Worm (Caenorhabditis elegans) whole organism, L2 larva: Measurements from ENCODE around the gene brc-2.

Experiments
- C34F6.9 ChIP-seq: fragments of 150-350 bp; optimal IDR thresholded peaks from 2 replicates; lab custom pipeline; 2014; ENCODE audit warnings: missing biosample characterization, missing genetic modification characterization
- F13H6.1 ChIP-seq: sonication (generic microtip); optimal IDR thresholded peaks from 2 replicates; lab custom pipeline; 2016; ENCODE audit warnings: missing genetic modification characterization, missing compliant biosample characterization
- R02D3.7 ChIP-seq: fragments of 150-350 bp; optimal IDR thresholded peaks from 2 replicates; lab custom pipeline; 2014; ENCODE audit warnings: missing biosample characterization, missing genetic modification characterization
- Y55F3AM.14 ChIP-seq: fragments of 200-800 bp; sonication (Bioruptor generic); optimal IDR thresholded peaks from 2 replicates; lab custom pipeline; 2018; ENCODE audit warnings: mild to moderate bottlenecking, missing genetic modification characterization, missing compliant biosample characterization
- ZK546.5 ChIP-seq: sonication (generic microtip); optimal IDR thresholded peaks from 2 replicates; lab custom pipeline; 2017; ENCODE audit warnings: missing biosample characterization, missing genetic modification characterization
- alr-1 ChIP-seq: fragments of 150-350 bp; optimal IDR thresholded peaks from 2 replicates; lab custom pipeline; 2014; ENCODE audit warnings: missing biosample characterization, missing genetic modification characterization
- aly-2 ChIP-seq: fragments of 150-350 bp; optimal IDR thresholded peaks from 2 replicates; lab custom pipeline; 2014; ENCODE audit warnings: missing biosample characterization, missing genetic modification characterization
- ama-1 ChIP-seq: fragments of 150-350 bp; optimal IDR thresholded peaks from 2 replicates; lab custom pipeline; 2018; ENCODE audit warnings: inconsistent platforms
- blmp-1 ChIP-seq: sonication (generic microtip); optimal IDR thresholded peaks from 2 replicates; lab custom pipeline; 2017; ENCODE audit warnings: missing genetic modification characterization, mild to moderate bottlenecking, missing compliant biosample characterization, antibody characterized with exemption, moderate library complexity; ENCODE audit not compliant: insufficient read depth
- ceh-16 ChIP-seq: fragments of 150-350 bp; optimal IDR thresholded peaks from 2 replicates; lab custom pipeline; 2014; ENCODE audit warnings: missing biosample characterization, missing genetic modification characterization
- ceh-82 ChIP-seq: fragments of 150-350 bp; optimal IDR thresholded peaks from 2 replicates; lab custom pipeline; 2014; ENCODE audit warnings: missing biosample characterization, missing genetic modification characterization
- crh-2 ChIP-seq: sonication (generic microtip); optimal IDR thresholded peaks from 2 replicates; lab custom pipeline; 2017; ENCODE audit warnings: missing biosample characterization, missing genetic modification characterization
- dmd-4 ChIP-seq: sonication (generic microtip); optimal IDR thresholded peaks from 2 replicates; lab custom pipeline; 2017; ENCODE audit warnings: missing biosample characterization, missing genetic modification characterization
- egl-27 ChIP-seq: sonication (generic microtip); optimal IDR thresholded peaks from 3 replicates; lab custom pipeline; 2017; ENCODE audit warnings: missing biosample characterization, missing genetic modification reagents, missing genetic modification characterization
- elt-3 ChIP-seq: sonication (generic microtip); optimal IDR thresholded peaks from 2 replicates; lab custom pipeline; 2017; ENCODE audit warnings: missing biosample characterization, missing genetic modification characterization
- gmeb-1 ChIP-seq: fragments of 150-350 bp; optimal IDR thresholded peaks from 2 replicates; lab custom pipeline; 2014; ENCODE audit warnings: missing biosample characterization, missing genetic modification characterization
- lin-11 ChIP-seq: fragments of 150-350 bp; sonication (generic microtip); optimal IDR thresholded peaks from 2 replicates; lab custom pipeline; 2014; ENCODE audit warnings: missing biosample characterization, missing genetic modification characterization, inconsistent platforms, mixed read lengths
- lin-13 ChIP-seq: fragments of 150-350 bp; optimal IDR thresholded peaks from 2 replicates; lab custom pipeline; 2014; ENCODE audit warnings: missing biosample characterization, missing genetic modification reagents, missing genetic modification characterization
- lin-39 ChIP-seq: fragments of 150-350 bp; optimal IDR thresholded peaks from 2 replicates; lab custom pipeline; 2014; ENCODE audit warnings: missing biosample characterization, missing genetic modification reagents, missing genetic modification characterization
- lsy-2 ChIP-seq, 2 experiments: fragments of 150-350 bp in 1 of 2; sonication (generic microtip) in 1 of 2; optimal IDR thresholded peaks; 2 replicates each; lab custom pipeline; 2014 to 2017; ENCODE audit warnings: missing biosample characterization in 2 of 2, missing genetic modification characterization in 2 of 2
- mab-5 ChIP-seq: fragments of 150-350 bp; optimal IDR thresholded peaks from 2 replicates; lab custom pipeline; 2014; ENCODE audit warnings: missing biosample characterization, missing genetic modification characterization
- mbf-1 ChIP-seq: sonication (generic microtip); optimal IDR thresholded peaks from 2 replicates; lab custom pipeline; 2017; ENCODE audit warnings: missing biosample characterization, missing genetic modification characterization
- mdl-1 ChIP-seq, 2 experiments: fragments of 150-350 bp in 1 of 2; sonication (generic microtip) in 1 of 2; optimal IDR thresholded peaks; 2 replicates each; lab custom pipeline; 2017; ENCODE audit warnings: missing biosample characterization in 2 of 2, missing genetic modification characterization in 2 of 2
- nhr-10 ChIP-seq: sonication (generic microtip); optimal IDR thresholded peaks from 2 replicates; lab custom pipeline; 2017; ENCODE audit warnings: missing biosample characterization, missing genetic modification characterization
- nhr-11 ChIP-seq: fragments of 150-350 bp; optimal IDR thresholded peaks from 2 replicates; lab custom pipeline; 2014; ENCODE audit warnings: missing biosample characterization, missing genetic modification characterization
- nhr-12 ChIP-seq: fragments of 150-350 bp; optimal IDR thresholded peaks from 2 replicates; lab custom pipeline; 2014; ENCODE audit warnings: missing biosample characterization, missing genetic modification characterization
- nhr-129 ChIP-seq: fragments of 150-350 bp; optimal IDR thresholded peaks from 2 replicates; lab custom pipeline; 2014; ENCODE audit warnings: missing biosample characterization, missing genetic modification characterization
- nhr-21 ChIP-seq: fragments of 150-350 bp; optimal IDR thresholded peaks from 2 replicates; lab custom pipeline; 2014; ENCODE audit warnings: missing biosample characterization, missing genetic modification characterization
- nhr-23 ChIP-seq: fragments of 150-350 bp; optimal IDR thresholded peaks from 2 replicates; lab custom pipeline; 2014; ENCODE audit warnings: missing biosample characterization, missing genetic modification reagents, missing genetic modification characterization
- nhr-25 ChIP-seq: fragments of 150-350 bp; sonication (generic microtip); optimal IDR thresholded peaks from 3 replicates; lab custom pipeline; 2014; ENCODE audit warnings: missing biosample characterization, missing genetic modification characterization
- nhr-6 ChIP-seq: fragments of 150-350 bp; optimal IDR thresholded peaks from 2 replicates; lab custom pipeline; 2014; ENCODE audit warnings: missing biosample characterization, missing genetic modification characterization
- peb-1 ChIP-seq: fragments of 150-350 bp; optimal IDR thresholded peaks from 2 replicates; lab custom pipeline; 2014; ENCODE audit warnings: missing biosample characterization, missing genetic modification characterization
- sem-4 ChIP-seq: fragments of 150-350 bp; optimal IDR thresholded peaks from 2 replicates; lab custom pipeline; 2014; ENCODE audit warnings: missing biosample characterization, missing genetic modification reagents, missing genetic modification characterization
- skn-1 ChIP-seq: sonication (generic microtip); optimal IDR thresholded peaks from 2 replicates; lab custom pipeline; 2017; ENCODE audit warnings: missing biosample characterization, missing genetic modification characterization
- sma-3 ChIP-seq: sonication (generic microtip); optimal IDR thresholded peaks from 2 replicates; lab custom pipeline; 2016; ENCODE audit warnings: missing genetic modification reagents, missing genetic modification characterization, missing compliant biosample characterization
- sma-9 ChIP-seq, 2 experiments: fragments of 150-350 bp in 1 of 2; sonication (generic microtip) in 1 of 2; optimal IDR thresholded peaks; 2 replicates each; lab custom pipeline; 2014 to 2016; ENCODE audit warnings: missing genetic modification characterization in 2 of 2, mild to moderate bottlenecking in 1 of 2, missing biosample characterization in 1 of 2, missing compliant biosample characterization in 1 of 2, missing genetic modification reagents in 1 of 2, moderate library complexity in 1 of 2
- snpc-4 ChIP-seq: fragments of 150-350 bp; optimal IDR thresholded peaks from 2 replicates; lab custom pipeline; 2014; ENCODE audit warnings: missing biosample characterization, missing genetic modification characterization
- unc-39 ChIP-seq: fragments of 150-350 bp; optimal IDR thresholded peaks from 2 replicates; lab custom pipeline; 2014; ENCODE audit warnings: missing biosample characterization, missing genetic modification characterization
- unc-55 ChIP-seq: fragments of 150-350 bp; sonication (generic microtip); optimal IDR thresholded peaks from 3 replicates; lab custom pipeline; 2014; ENCODE audit warnings: missing biosample characterization, missing genetic modification reagents, missing genetic modification characterization
- unc-62 ChIP-seq: fragments of 150-350 bp; optimal IDR thresholded peaks from 2 replicates; lab custom pipeline; 2014; ENCODE audit warnings: missing biosample characterization, missing genetic modification reagents, missing genetic modification characterization
- zag-1 ChIP-seq: fragments of 150-350 bp; optimal IDR thresholded peaks from 2 replicates; lab custom pipeline; 2014; ENCODE audit warnings: missing biosample characterization, missing genetic modification characterization
- ztf-4 ChIP-seq: fragments of 150-350 bp; optimal IDR thresholded peaks from 2 replicates; lab custom pipeline; 2014; ENCODE audit warnings: missing biosample characterization, missing genetic modification characterization

brc-2 gene

DNA sequence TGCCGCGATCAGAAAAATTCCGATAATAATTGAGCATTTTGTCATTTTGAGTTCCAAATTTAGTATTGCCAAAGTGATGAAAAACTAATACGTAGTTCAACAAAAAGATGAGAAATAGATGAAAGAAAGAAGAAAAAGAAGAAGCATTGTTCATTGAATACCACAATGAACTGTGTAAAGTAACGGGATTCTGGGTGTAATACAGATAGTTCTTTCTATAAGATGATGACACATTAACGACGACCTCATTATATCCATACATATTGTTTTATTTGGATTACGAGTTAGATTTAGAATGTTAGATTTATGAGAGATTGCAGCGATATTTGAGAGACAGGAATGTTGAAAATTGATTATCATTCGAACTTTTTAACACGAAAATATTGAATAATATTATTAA lies 11.3 kb downstream of the brc-2 start, which contains the start of gene K04C2.5:
Gene K04C2.5, minus strand, starts transcription at position 101 of the 400 bp plus-strand sequence.
- TF ChIP-seq lsy-2 (tag; optimal IDR thresholded peaks at IDR 0.05; lab: Kevin White, UChicago): no peak
- TF ChIP-seq unc-62: no peak

DNA sequence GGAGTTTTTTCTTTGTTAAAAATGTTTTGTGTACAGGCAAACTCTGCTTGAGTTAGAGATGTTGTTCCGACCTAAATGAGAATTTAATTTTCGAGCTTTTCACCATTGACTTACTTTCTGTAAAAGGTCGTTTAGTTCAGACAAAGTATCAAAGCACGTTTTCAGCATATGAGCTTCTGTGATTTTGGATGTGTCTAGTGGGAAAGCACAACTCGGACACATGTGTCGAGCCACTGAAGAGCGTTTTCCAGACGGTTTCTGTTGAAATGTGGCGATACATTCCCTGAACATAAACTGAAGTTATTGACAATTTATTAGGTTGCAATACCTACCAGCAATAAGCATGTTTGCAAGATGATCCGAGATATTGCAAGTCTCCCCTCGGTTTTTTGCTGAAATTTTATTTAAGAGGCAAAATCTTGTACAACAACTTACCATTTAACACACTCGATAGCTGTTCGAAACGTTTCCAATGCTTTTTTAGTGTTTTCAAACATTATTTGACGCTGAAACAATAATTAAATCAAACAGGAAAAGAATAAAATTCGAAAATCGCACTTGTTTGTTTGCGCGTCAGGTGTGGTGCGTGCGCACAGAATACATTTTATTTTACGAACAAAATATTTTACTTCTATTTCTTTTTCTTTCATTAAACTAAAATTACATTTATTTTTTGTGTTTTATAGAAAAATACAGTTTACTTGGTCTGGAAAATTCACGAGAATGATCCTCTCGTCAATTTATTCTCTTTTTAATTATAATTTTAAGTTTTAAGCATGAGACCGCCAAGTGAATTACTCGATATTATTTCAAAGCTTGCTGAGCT lies 13.7 kb downstream of the brc-2 start, which contains the start of the genes brd-1 and K04C2.2:
Gene brd-1, minus strand, starts transcription at position 506 of the 826 bp plus-strand sequence.
Gene K04C2.2, plus strand, starts transcription at position 776 of the 826 bp plus-strand sequence.
- TF ChIP-seq skn-1 (tag; lab: Kevin White, UChicago): no peak
- TF ChIP-seq gmeb-1 (tag; lab: Kevin White, UChicago): peak; percentile 55
- TF ChIP-seq snpc-4: no peak
- TF ChIP-seq blmp-1 (tag; lab: Kevin White, UChicago): no peak
- TF ChIP-seq aly-2: no peak
- TF ChIP-seq dmd-4 (tag; lab: Kevin White, UChicago): no peak
- peak; percentile 30 for TF ChIP-seq unc-55 (GFP tag; lab: Kevin White, UChicago)
- no peak for TF ChIP-seq lin-11
- peak in 1 of 2 experiments; percentile 56 for TF ChIP-seq lsy-2 (tag; optimal IDR thresholded peaks at IDR 0.05; lab: Kevin White, UChicago)
- TF ChIP-seq zag-1: no peak
- TF ChIP-seq unc-62: no peak
- TF ChIP-seq nhr-21 (tag; lab: Kevin White, UChicago): no peak
- no peak for TF ChIP-seq mbf-1

DNA sequence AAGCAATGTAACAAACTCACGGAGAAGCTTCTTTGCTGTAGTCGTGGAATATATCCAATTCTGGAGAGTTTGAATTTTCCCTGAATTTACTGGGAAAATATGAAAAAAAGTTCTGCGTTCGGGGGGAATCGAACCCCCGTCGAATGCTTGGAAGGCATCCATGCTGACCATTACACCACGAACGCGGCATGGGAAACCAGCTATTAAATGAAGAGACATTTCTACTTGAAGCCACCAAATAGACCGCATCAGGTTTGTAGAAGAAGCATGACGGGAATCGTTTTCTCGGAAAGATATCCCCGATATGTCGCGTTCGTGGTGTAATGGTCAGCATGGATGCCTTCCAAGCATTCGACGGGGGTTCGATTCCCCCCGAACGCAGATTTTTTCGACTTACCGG lies 14.4 kb downstream of the brc-2 start:
- TF ChIP-seq sma-9 (GFP tag; optimal IDR thresholded peaks at IDR 0.05; lab: Kevin White, UChicago) (peak; percentile 32), sma-9 (tag; optimal IDR thresholded peaks at IDR 0.05; lab: Kevin White, UChicago) (no peak), unc-55 (GFP tag; lab: Kevin White, UChicago) (peak; percentile 21), lsy-2 (tag; optimal IDR thresholded peaks at IDR 0.05; lab: Kevin White, UChicago) (peak in 1 of 2 experiments; percentile 46), F13H6.1 (tag; lab: Kevin White, UChicago) (no peak), ceh-16 (tag; lab: Kevin White, UChicago) (no peak), sma-3 (GFP tag; lab: Kevin White, UChicago) (peak; percentile 25), nhr-21 (tag; lab: Kevin White, UChicago) (peak; percentile 49), lin-13 (GFP tag; lab: Kevin White, UChicago) (peak; percentile 26), skn-1 (tag; lab: Kevin White, UChicago) (no peak), C34F6.9 (tag; lab: Kevin White, UChicago) (peak; percentile 4), ZK546.5 (no peak), crh-2 (tag; lab: Kevin White, UChicago) (peak; percentile 40)

DNA sequence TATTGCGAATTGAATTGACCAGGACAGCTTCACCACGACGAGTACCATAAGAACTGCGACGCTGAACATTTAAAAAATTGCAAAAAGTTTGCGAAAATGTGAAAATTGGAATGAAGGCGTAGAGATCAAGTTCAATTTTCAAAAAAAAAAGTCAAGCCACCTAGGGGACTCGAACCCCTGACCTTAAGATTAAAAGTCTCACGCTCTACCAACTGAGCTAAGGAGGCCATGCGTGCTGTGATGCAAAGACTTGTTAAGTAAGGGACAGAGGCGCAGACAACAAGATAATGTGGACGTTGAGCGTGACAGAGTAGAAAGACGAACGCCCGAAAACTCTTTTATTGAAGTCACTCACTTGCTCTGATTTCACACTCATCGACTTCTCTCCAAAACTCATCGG lies 15.3 kb downstream of the brc-2 start:
- TF ChIP-seq mdl-1 (tag; optimal IDR thresholded peaks at IDR 0.05; lab: Kevin White, UChicago) (peak in 1 of 2 experiments; percentile 48), ztf-4 (tag; lab: Kevin White, UChicago) (peak; percentile 40), skn-1 (tag; lab: Kevin White, UChicago) (no peak), mab-5 (tag; lab: Kevin White, UChicago) (no peak), gmeb-1 (tag; lab: Kevin White, UChicago) (peak; percentile 61), C34F6.9 (tag; lab: Kevin White, UChicago) (peak; percentile 65), nhr-10 (tag; lab: Kevin White, UChicago) (no peak), unc-39 (tag; lab: Kevin White, UChicago) (no peak), zag-1 (peak; percentile 7), sma-3 (GFP tag; lab: Kevin White, UChicago) (no peak), ama-1 (lab: Kevin White, UChicago) (no peak), sma-9 (GFP tag; optimal IDR thresholded peaks at IDR 0.05; lab: Kevin White, UChicago) (peak; percentile 76), sma-9 (tag; optimal IDR thresholded peaks at IDR 0.05; lab: Kevin White, UChicago) (no peak), nhr-12 (no peak), nhr-25 (tag; lab: Kevin White, UChicago) (no peak), peb-1 (tag; lab: Kevin White, UChicago) (no peak), aly-2 (no peak), R02D3.7 (no peak), crh-2 (tag; lab: Kevin White, UChicago) (peak; percentile 68), lin-39 (tag; lab: Kevin White, UChicago) (no peak), unc-62 (no peak), elt-3 (tag; lab: Kevin White, UChicago) (no peak), nhr-21 (tag; lab: Kevin White, UChicago) (peak; percentile 2), alr-1 (no peak), egl-27 (tag; lab: Kevin White, UChicago) (peak; percentile 37), lsy-2 (tag; optimal IDR thresholded peaks at IDR 0.05; lab: Kevin White, UChicago) (peak; percentile 56 to 74), Y55F3AM.14 (no peak), unc-55 (GFP tag; lab: Kevin White, UChicago) (peak; percentile 73), snpc-4 (no peak), nhr-11 (tag; lab: Kevin White, UChicago) (peak; percentile 19), sem-4 (tag; lab: Kevin White, UChicago) (no peak), lin-11 (peak; percentile 50), nhr-6 (tag; lab: Kevin White, UChicago) (no peak), blmp-1 (tag; lab: Kevin White, UChicago) (no peak), nhr-129 (tag; lab: Kevin White, UChicago) (peak; percentile 93), ceh-82 (tag; lab: Kevin White, UChicago) (no peak), nhr-23 (no peak)
